Worm (Caenorhabditis elegans): ENCODE data around the gene F36H5.10.

DNA sequence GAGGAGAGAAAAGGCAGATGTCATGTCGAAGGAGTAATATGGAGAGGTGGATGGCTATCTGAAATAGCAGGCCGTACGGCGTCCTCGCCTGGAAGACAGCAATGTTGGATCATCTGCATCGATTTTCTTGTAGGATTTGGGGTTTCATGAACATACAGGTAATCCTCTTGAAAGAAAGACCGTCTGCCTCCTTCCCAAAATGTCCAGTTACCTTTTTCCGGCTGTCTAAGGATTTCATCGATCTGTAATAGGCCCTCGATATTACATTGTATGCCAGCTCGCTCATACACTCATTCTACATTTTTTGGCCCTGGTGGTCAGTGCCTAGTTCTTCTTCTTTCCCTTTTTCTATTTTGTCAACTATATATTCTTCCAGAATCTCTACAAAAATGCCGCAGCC, 34.7 kb upstream of the F36H5.10 start, which contains the start of the genes fbxb-5 and btb-8:
- TF ChIP-seq nhr-10 (tag; optimal IDR thresholded peaks at IDR 0.05) (no peak), blmp-1 (tag; optimal IDR thresholded peaks at IDR 0.05; ENCODE audit: insufficient read depth) (no peak), ama-1 (optimal IDR thresholded peaks at IDR 0.05) (no peak), dmd-4 (tag; optimal IDR thresholded peaks at IDR 0.05) (no peak), nhr-237 (tag; optimal IDR thresholded peaks at IDR 0.05) (no peak), snpc-4 (tag; optimal IDR thresholded peaks at IDR 0.05) (no peak), elt-1 (tag; optimal IDR thresholded peaks at IDR 0.05) (no peak), unc-62 (GFP tag; optimal IDR thresholded peaks at IDR 0.05) (no peak), zag-1 (tag; optimal IDR thresholded peaks at IDR 0.05) (no peak)
